Fruit fly (Drosophila melanogaster) Kc167 (cell line): ENCODE results near the gene Sse.

ENCODE experiments used
- Myc ChIP-seq: fragments of >200 bp; optimal IDR thresholded peaks from 2 replicates; lab custom pipeline; 2017; ENCODE audit warnings: missing external identifiers
- Sin3A ChIP-seq: fragments of >200 bp; optimal IDR thresholded peaks from 2 replicates; lab custom pipeline; 2018; ENCODE audit warnings: missing external identifiers
- h ChIP-seq: fragments of >200 bp; optimal IDR thresholded peaks from 3 replicates; lab custom pipeline; 2018; ENCODE audit warnings: missing external identifiers
- insv ChIP-seq: fragments of >200 bp; optimal IDR thresholded peaks from 3 replicates; lab custom pipeline; 2018; ENCODE audit warnings: missing external identifiers
- psq ChIP-seq: fragments of >200 bp; optimal IDR thresholded peaks from 2 replicates; lab custom pipeline; 2017; ENCODE audit warnings: missing external identifiers
- ttk ChIP-seq: sonication (Bioruptor generic); optimal IDR thresholded peaks from 2 replicates; lab custom pipeline; 2017; ENCODE audit warnings: missing external identifiers

DNA sequence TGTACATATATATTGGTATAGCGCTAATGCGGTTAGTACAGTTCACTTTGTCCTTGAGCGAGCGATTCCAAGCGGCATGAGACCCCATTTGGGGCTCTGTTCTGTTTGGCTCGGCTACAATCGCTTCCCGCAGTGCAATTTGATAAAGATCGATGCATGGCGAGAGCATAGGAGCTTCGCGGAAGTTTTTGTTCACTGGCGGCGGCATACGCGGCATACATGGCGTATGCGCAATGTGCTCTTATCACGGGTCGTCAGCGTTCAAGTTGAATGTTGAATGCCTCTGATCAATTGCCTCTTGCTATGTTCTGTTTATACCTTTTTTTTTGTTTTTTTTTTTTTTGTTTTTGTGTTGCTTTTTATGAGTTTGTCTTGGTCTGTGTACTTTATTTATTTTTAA, 20.9 kb downstream of the Sse start:
- no peak for TF ChIP-seq psq
- TF ChIP-seq Sin3A (lab: Kevin White, UChicago) = no peak
- no peak for TF ChIP-seq Myc
- no peak for TF ChIP-seq h (lab: Kevin White, UChicago)
- TF ChIP-seq ttk (lab: Kevin White, UChicago) = no peak
- no peak for TF ChIP-seq insv (lab: Kevin White, UChicago)
